Fruit fly (Drosophila melanogaster): Measurements from ENCODE around the gene CG33502.

- TF ChIP-seq usp (GFP tag; optimal IDR thresholded peaks at IDR 0.05), result no peak
- TF ChIP-seq pan (optimal IDR thresholded peaks at IDR 0.05), result no peak
These were observed 20.1 kb upstream of the CG33502 start for dm6 chrX:21631452-21631851.
